Worm (Caenorhabditis elegans) whole organism, young adult: ENCODE measurements around the gene math-23.

ENCODE experiments used
- Y53F4B.3 ChIP-seq: fragments of 200-800 bp; sonication (Bioruptor generic); IDR thresholded peaks from 2 replicates; pipeline ENCODE4 v1.3.6; 2022; ENCODE audit warnings: missing genetic modification reagents, missing genetic modification characterization, missing compliant biosample characterization
- athp-1 ChIP-seq: sonication (generic microtip); optimal IDR thresholded peaks from 2 replicates; lab custom pipeline; 2017; ENCODE audit warnings: mild to moderate bottlenecking, missing genetic modification characterization, missing compliant biosample characterization
- ceh-27 ChIP-seq: fragments of 200-800 bp; sonication (Bioruptor generic); optimal IDR thresholded peaks from 2 replicates; lab custom pipeline; 2018; ENCODE audit warnings: mild to moderate bottlenecking, missing genetic modification characterization, moderate library complexity, missing compliant biosample characterization
- dox-1 ChIP-seq: fragments of 200-800 bp; sonication (Bioruptor generic); IDR thresholded peaks from 2 replicates; pipeline ENCODE4 v1.3.6; 2022; ENCODE audit warnings: missing genetic modification reagents, missing genetic modification characterization, missing compliant biosample characterization
- dpl-1 ChIP-seq: fragments of 150-350 bp; optimal IDR thresholded peaks from 2 replicates; lab custom pipeline; 2014; ENCODE audit warnings: missing biosample characterization, missing genetic modification reagents, missing genetic modification characterization
- ekl-4 ChIP-seq: fragments of 200-800 bp; sonication (Bioruptor generic); IDR thresholded peaks from 2 replicates; pipeline ENCODE4 v1.3.6; 2022; ENCODE audit warnings: missing genetic modification reagents, missing genetic modification characterization, missing compliant biosample characterization
- hrde-1 ChIP-seq: sonication (generic microtip); optimal IDR thresholded peaks from 2 replicates; lab custom pipeline; 2016; ENCODE audit warnings: missing genetic modification characterization, mild to moderate bottlenecking, missing compliant biosample characterization, moderate library complexity, missing genotype, missing genetic modification reagents, borderline replicate concordance
- mes-4 ChIP-seq: sonication (generic microtip); optimal IDR thresholded peaks from 2 replicates; lab custom pipeline; 2016; ENCODE audit warnings: missing genotype, missing genetic modification characterization, missing compliant biosample characterization
- pbrm-1 ChIP-seq: fragments of 200-800 bp; sonication (Bioruptor generic); IDR thresholded peaks from 2 replicates; pipeline ENCODE4 v1.3.6; 2022; ENCODE audit warnings: missing genetic modification reagents, missing genetic modification characterization, missing compliant biosample characterization
- snpc-1.3 ChIP-seq: sonication (generic microtip); optimal IDR thresholded peaks from 2 replicates; lab custom pipeline; 2017; ENCODE audit warnings: missing genetic modification characterization, mild to moderate bottlenecking, missing compliant biosample characterization, antibody characterized with exemption, moderate library complexity, missing genotype, missing genetic modification reagents; ENCODE audit not compliant: insufficient read depth
- snpc-4 ChIP-seq, 5 experiments: fragments of 150-350 bp in 1 of 5; sonication (generic microtip) in 4 of 5; optimal IDR thresholded peaks; 2 replicates each; lab custom pipeline; 2014 to 2018; ENCODE audit warnings: missing genetic modification characterization in 5 of 5, missing biosample characterization in 3 of 5, antibody characterized with exemption in 2 of 5, mild to moderate bottlenecking in 2 of 5, missing compliant biosample characterization in 2 of 5, missing genotype in 2 of 5, moderate library complexity in 2 of 5, missing genetic modification reagents in 1 of 5
- tbx-9 ChIP-seq: sonication (generic microtip); optimal IDR thresholded peaks from 2 replicates; lab custom pipeline; 2016; ENCODE audit warnings: borderline replicate concordance, missing genetic modification characterization, inconsistent platforms, missing compliant biosample characterization

DNA sequence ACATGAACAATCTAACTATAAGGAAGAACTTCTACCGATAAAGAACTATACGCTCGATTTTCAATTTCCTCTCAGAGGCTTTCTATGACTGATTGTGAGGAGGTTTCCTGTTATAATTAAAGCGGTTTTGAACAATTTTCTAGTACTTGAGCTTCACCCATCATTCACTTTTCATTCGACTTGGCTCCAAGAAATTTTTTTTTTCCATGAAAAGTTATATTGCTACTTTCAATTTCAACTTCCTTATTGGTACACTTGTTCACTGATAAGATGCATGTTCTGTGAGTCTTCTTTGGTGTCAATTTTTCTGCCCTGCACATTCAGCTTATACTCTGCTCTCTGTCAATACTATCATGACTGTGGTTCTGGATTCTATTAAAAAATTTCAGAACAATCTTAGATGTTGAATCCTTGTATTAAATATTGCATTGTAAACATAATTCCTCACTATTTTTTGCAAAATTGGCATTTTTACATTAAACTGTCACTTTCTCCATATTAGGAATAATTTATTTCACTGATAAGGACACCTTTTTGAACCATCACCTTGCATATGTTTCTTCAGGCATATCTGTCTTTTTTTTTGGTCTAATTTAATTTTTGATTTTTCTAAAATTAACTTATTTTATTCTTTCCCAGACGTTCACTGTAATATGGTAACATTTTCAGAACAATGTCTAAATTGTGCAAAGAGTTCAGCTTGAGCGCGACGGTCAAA lies 31.0 kb upstream of the math-23 start, which contains the start of gene math-10:
- TF ChIP-seq snpc-1.3 (no peak), dpl-1 (no peak), athp-1 (no peak), tbx-9 (no peak), ekl-4 (GFP tag; lab: Robert Waterston, UW) (no peak), Y53F4B.3 (no peak), dox-1 (GFP tag; lab: Robert Waterston, UW) (no peak), mes-4 (tag; lab: Kevin White, UChicago) (no peak), pbrm-1 (GFP tag; lab: Robert Waterston, UW) (no peak), ceh-27 (GFP tag; lab: Kevin White, UChicago) (no peak), hrde-1 (tag; lab: Kevin White, UChicago) (no peak), snpc-4 (GFP tag; optimal IDR thresholded peaks at IDR 0.05; lab: Kevin White, UChicago) (no peak), snpc-4 (tag; optimal IDR thresholded peaks at IDR 0.05; lab: Kevin White, UChicago) (no peak)
